Worm (Caenorhabditis elegans) whole organism, L4 larva: ENCODE measurements around the gene B0348.2.

Experiments used
- T20F7.1 ChIP-seq: fragments of 200-800 bp; sonication (Bioruptor generic); optimal IDR thresholded peaks from 2 replicates; lab custom pipeline; 2018; ENCODE audit warnings: mild to moderate bottlenecking, missing genetic modification characterization, missing compliant biosample characterization
- ceh-82 ChIP-seq: sonication (generic microtip); optimal IDR thresholded peaks from 2 replicates; lab custom pipeline; 2017; ENCODE audit warnings: missing biosample characterization, missing genetic modification characterization
- fkh-10 ChIP-seq: fragments of 150-350 bp; optimal IDR thresholded peaks from 2 replicates; lab custom pipeline; 2014; ENCODE audit warnings: missing biosample characterization, missing genetic modification reagents, missing genetic modification characterization
- nhr-25 ChIP-seq: sonication (generic microtip); optimal IDR thresholded peaks from 2 replicates; lab custom pipeline; 2017; ENCODE audit warnings: missing genetic modification characterization, mild to moderate bottlenecking, missing compliant biosample characterization, antibody characterized with exemption, moderate library complexity, borderline replicate concordance; ENCODE audit not compliant: insufficient read depth
- nhr-77 ChIP-seq: fragments of 150-350 bp; optimal IDR thresholded peaks from 2 replicates; lab custom pipeline; 2014; ENCODE audit warnings: missing biosample characterization, missing genetic modification characterization
- unc-62 ChIP-seq, 3 experiments: fragments of 150-350 bp in 1 of 3; sonication (generic microtip); optimal IDR thresholded peaks in 2 of 3; peaks in 1 of 3; 1 replicate in 1 of 3; 2 replicates in 2 of 3; lab custom pipeline; 2014 to 2017; ENCODE audit warnings: missing biosample characterization in 3 of 3, missing genetic modification characterization in 3 of 3, missing genetic modification reagents in 3 of 3, missing genotype in 1 of 3

- no peak for TF ChIP-seq nhr-25
- no peak for TF ChIP-seq unc-62 (GFP tag; optimal IDR thresholded peaks at IDR 0.05 in 1 of 2; lab: Kevin White, UChicago)
- no peak for TF ChIP-seq unc-62 (tag; optimal IDR thresholded peaks at IDR 0.05; lab: Kevin White, UChicago)
- no peak for TF ChIP-seq fkh-10
- no peak for TF ChIP-seq T20F7.1 (GFP tag; lab: Kevin White, UChicago)
- no peak for TF ChIP-seq nhr-77 (tag; lab: Kevin White, UChicago)
- no peak for TF ChIP-seq ceh-82 (tag; lab: Kevin White, UChicago)
Observed at ce11 chrV:44026-44425, 1.1 kb upstream of the B0348.2 start.
